Worm (Caenorhabditis elegans): ENCODE results near the gene ptr-20.

DNA sequence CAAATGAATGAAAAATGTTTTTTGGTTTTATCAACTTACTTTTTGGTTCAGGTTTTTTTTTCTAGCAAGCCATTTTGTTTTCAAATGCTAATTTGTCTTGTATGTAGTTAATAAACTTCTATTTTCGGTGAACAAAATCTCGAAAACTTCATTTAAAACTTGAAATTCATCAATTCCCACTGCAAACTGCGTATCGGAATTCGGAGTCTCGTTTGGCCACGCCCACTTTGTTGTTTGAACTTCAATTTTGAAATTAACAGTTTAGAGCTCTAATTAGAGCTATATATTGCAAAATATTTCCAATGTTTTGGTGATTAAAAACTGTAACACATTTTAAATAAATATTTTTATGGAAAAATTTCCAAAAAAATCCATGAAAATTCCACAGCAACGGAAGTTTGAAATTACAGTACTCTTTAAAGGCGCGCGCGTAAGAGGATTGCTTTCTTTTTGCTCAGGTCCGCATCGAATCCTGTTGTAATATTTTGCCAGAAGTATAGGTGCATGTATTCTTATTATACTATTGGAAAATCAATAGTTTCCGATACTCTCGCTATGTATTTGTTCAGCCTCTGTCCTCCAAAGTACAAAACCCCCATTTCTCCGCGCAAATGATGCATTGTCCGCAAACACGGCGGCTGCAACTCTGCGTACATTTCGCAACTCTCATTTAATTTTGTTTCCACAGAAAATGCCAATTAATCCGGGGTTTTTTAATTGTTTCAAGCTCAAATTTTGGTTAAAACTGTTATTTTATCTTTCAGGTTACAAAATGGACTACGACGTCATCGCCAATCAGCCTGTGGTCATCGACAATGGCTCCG, 38.2 kb upstream of the ptr-20 start, which contains the start of gene arp-1:
- TF ChIP-seq snpc-4 (GFP tag; optimal IDR thresholded peaks at IDR 0.05) (no peak), snpc-4 (tag; optimal IDR thresholded peaks at IDR 0.05) (peak in 3 of 4 experiments; percentile 4 to 59 (median 10)), ccch-3 (GFP tag; optimal IDR thresholded peaks at IDR 0.05) (no peak), pha-4 (tag; optimal IDR thresholded peaks at IDR 0.05) (no peak), Y95B8A.8 (GFP tag; IDR thresholded peaks at IDR 0.05) (no peak), ama-1 (optimal IDR thresholded peaks at IDR 0.05) (no peak), ama-1 (GFP tag; optimal IDR thresholded peaks at IDR 0.05) (no peak), mcd-1 (GFP tag; IDR thresholded peaks at IDR 0.05) (no peak; the same call in 1 of the 2 replicates), nfya-1 (tag; optimal IDR thresholded peaks at IDR 0.05; ENCODE audit: borderline replicate concordance, insufficient read depth) (no peak), ZK185.1 (tag; optimal IDR thresholded peaks at IDR 0.05; ENCODE audit: poor library complexity, severe bottlenecking) (no peak), nhr-27 (tag; optimal IDR thresholded peaks at IDR 0.05) (no peak), atf-7 (tag; optimal IDR thresholded peaks at IDR 0.05) (no peak), F49E8.2 (tag; optimal IDR thresholded peaks at IDR 0.05; ENCODE audit: insufficient read depth) (no peak)
